Fruit fly (Drosophila melanogaster) whole organism: ENCODE results near the gene CG34281.

Experiments used
- CG8478 ChIP-seq: fragments of >200 bp; optimal IDR thresholded peaks from 2 replicates; lab custom pipeline; 2018; ENCODE audit warnings: inconsistent platforms
- Dll ChIP-seq: fragments of >200 bp; optimal IDR thresholded peaks from 2 replicates; lab custom pipeline; 2017
- pan ChIP-seq: fragments of >200 bp; optimal IDR thresholded peaks from 2 replicates; lab custom pipeline; 2017
- usp ChIP-seq: fragments of >200 bp; optimal IDR thresholded peaks from 2 replicates; lab custom pipeline; 2017; ENCODE audit warnings: missing biosample characterization, missing genetic modification characterization, mixed read lengths

DNA sequence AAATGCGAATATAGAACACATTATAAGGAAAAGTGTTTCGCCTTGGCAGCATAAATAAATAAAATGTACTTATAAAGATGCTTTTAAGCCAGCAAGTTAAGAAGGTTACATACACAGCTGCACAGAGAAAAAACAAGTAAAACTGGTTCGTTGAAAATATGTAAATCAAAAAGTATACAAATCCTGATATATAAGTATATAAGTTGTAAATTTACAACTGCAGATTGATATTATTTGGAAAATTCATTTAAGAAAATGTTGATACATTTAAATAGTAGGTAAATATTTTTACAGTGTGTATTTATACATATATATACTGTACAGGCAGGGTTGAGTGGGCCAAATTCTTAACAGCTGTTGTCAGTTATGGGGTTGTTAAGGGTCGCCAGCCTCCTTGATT lies 47.9 kb upstream of the CG34281 start:
- TF ChIP-seq usp (GFP tag; lab: Kevin White, UChicago) (no peak), CG8478 (no peak), pan (lab: Kevin White, UChicago) (no peak), Dll (lab: Kevin White, UChicago) (no peak)
